Worm (Caenorhabditis elegans) whole organism, L2 larva: ENCODE results near the gene Y75B12B.13.

Experiments used
- F13H6.1 ChIP-seq: sonication (generic microtip); optimal IDR thresholded peaks from 2 replicates; lab custom pipeline; 2016; ENCODE audit warnings: missing genetic modification characterization, missing compliant biosample characterization
- R02D3.7 ChIP-seq: fragments of 150-350 bp; optimal IDR thresholded peaks from 2 replicates; lab custom pipeline; 2014; ENCODE audit warnings: missing biosample characterization, missing genetic modification characterization
- ama-1 ChIP-seq: fragments of 150-350 bp; optimal IDR thresholded peaks from 2 replicates; lab custom pipeline; 2018; ENCODE audit warnings: inconsistent platforms
- ceh-82 ChIP-seq: fragments of 150-350 bp; optimal IDR thresholded peaks from 2 replicates; lab custom pipeline; 2014; ENCODE audit warnings: missing biosample characterization, missing genetic modification characterization
- lin-13 ChIP-seq: fragments of 150-350 bp; optimal IDR thresholded peaks from 2 replicates; lab custom pipeline; 2014; ENCODE audit warnings: missing biosample characterization, missing genetic modification reagents, missing genetic modification characterization
- lin-39 ChIP-seq: fragments of 150-350 bp; optimal IDR thresholded peaks from 2 replicates; lab custom pipeline; 2014; ENCODE audit warnings: missing biosample characterization, missing genetic modification reagents, missing genetic modification characterization
- nhr-12 ChIP-seq: fragments of 150-350 bp; optimal IDR thresholded peaks from 2 replicates; lab custom pipeline; 2014; ENCODE audit warnings: missing biosample characterization, missing genetic modification characterization
- sem-4 ChIP-seq: fragments of 150-350 bp; optimal IDR thresholded peaks from 2 replicates; lab custom pipeline; 2014; ENCODE audit warnings: missing biosample characterization, missing genetic modification reagents, missing genetic modification characterization
- unc-62 ChIP-seq: fragments of 150-350 bp; optimal IDR thresholded peaks from 2 replicates; lab custom pipeline; 2014; ENCODE audit warnings: missing biosample characterization, missing genetic modification reagents, missing genetic modification characterization
- zag-1 ChIP-seq: fragments of 150-350 bp; optimal IDR thresholded peaks from 2 replicates; lab custom pipeline; 2014; ENCODE audit warnings: missing biosample characterization, missing genetic modification characterization

DNA sequence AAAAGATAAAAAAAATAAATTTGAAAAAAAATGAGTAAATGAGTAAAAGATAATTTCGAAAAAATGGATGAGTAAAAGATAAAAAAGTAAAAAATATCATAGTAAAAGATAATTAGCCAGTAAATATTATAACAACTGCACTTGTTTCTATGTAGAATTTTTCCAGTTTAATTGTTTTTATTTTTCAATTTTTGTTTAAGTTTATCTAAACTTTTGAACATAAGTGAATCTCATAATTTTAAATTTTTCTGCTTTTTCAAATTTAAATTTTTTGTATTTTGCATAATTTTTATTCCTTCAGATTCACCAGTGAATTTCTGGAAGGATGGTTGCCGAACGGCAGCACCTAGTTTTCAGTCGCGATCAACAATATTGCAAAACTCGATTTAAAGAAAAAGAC lies 47.5 kb upstream of the Y75B12B.13 start, which contains the start of gene chil-12:
- TF ChIP-seq unc-62 (GFP tag; lab: Kevin White, UChicago) = no peak
- TF ChIP-seq nhr-12 (tag; lab: Kevin White, UChicago) = no peak
- TF ChIP-seq sem-4 (tag; lab: Kevin White, UChicago) = no peak
- no peak for TF ChIP-seq lin-13
- TF ChIP-seq lin-39 (tag; lab: Kevin White, UChicago) = no peak
- TF ChIP-seq R02D3.7 (tag; lab: Kevin White, UChicago) = no peak
- no peak for TF ChIP-seq ceh-82 (tag; lab: Kevin White, UChicago)
- no peak for TF ChIP-seq F13H6.1 (tag; lab: Kevin White, UChicago)
- no peak for TF ChIP-seq zag-1 (tag; lab: Kevin White, UChicago)
- no peak for TF ChIP-seq ama-1 (lab: Kevin White, UChicago)
